Worm (Caenorhabditis elegans) whole organism, L4 larva: Measurements from ENCODE around the gene lst-2.
"Not testable (repeated sequence)": the region's sequence is repeated elsewhere in the genome, so short reads cannot be mapped to it uniquely, and the experiment has no call there.

ENCODE experiments used
- R02D3.7 ChIP-seq: fragments of 150-350 bp; sonication (generic microtip); optimal IDR thresholded peaks from 3 replicates; lab custom pipeline; 2014; ENCODE audit warnings: missing biosample characterization, missing genetic modification characterization
- Y105C5A.15 ChIP-seq: fragments of 200-800 bp; sonication (Bioruptor generic); IDR thresholded peaks from 2 replicates; pipeline ENCODE4 v1.3.6; 2022; ENCODE audit warnings: missing genetic modification characterization, missing compliant biosample characterization
- Y48G9A.11 ChIP-seq: fragments of 200-800 bp; sonication (Bioruptor generic); IDR thresholded peaks from 2 replicates; pipeline ENCODE4 v1.3.6; 2022; ENCODE audit warnings: missing genetic modification reagents, missing genetic modification characterization, missing compliant biosample characterization
- Y75B8A.6 ChIP-seq: fragments of 200-800 bp; sonication (Bioruptor generic); IDR thresholded peaks from 2 replicates; pipeline ENCODE4 v1.3.6; 2022; ENCODE audit warnings: missing genetic modification reagents, missing genetic modification characterization, missing compliant biosample characterization
- ZK337.2 ChIP-seq: fragments of 200-800 bp; sonication (Bioruptor generic); IDR thresholded peaks from 2 replicates; pipeline ENCODE4 v1.3.6; 2022; ENCODE audit warnings: missing genetic modification reagents, missing genetic modification characterization, missing compliant biosample characterization
- arid-1 ChIP-seq: fragments of 200-800 bp; sonication (Bioruptor generic); conservative IDR thresholded peaks from 2 replicates; pipeline ENCODE4 v1.3.6; 2022; ENCODE audit warnings: missing genetic modification reagents, missing genetic modification characterization, missing compliant biosample characterization
- attf-4 ChIP-seq: sonication (generic microtip); optimal IDR thresholded peaks from 3 replicates; lab custom pipeline; 2017; ENCODE audit warnings: missing biosample characterization, missing genetic modification characterization
- ceh-20 ChIP-seq: fragments of 200-800 bp; sonication (Bioruptor generic); IDR thresholded peaks from 2 replicates; pipeline ENCODE4 v1.3.6; 2022; ENCODE audit warnings: missing genetic modification reagents, missing genetic modification characterization, missing compliant biosample characterization
- ceh-32 ChIP-seq: sonication (generic microtip); optimal IDR thresholded peaks from 2 replicates; lab custom pipeline; 2016; ENCODE audit warnings: mild to moderate bottlenecking, missing genetic modification characterization, missing compliant biosample characterization; ENCODE audit not compliant: poor library complexity
- ceh-44 ChIP-seq: fragments of 200-800 bp; sonication (Bioruptor generic); IDR thresholded peaks from 2 replicates; pipeline ENCODE4 v1.3.6; 2022; ENCODE audit warnings: missing genetic modification reagents, missing genetic modification characterization, missing compliant biosample characterization
- ceh-62 ChIP-seq: sonication (generic microtip); optimal IDR thresholded peaks from 2 replicates; lab custom pipeline; 2017; ENCODE audit warnings: missing biosample characterization, missing genetic modification characterization
- ctbp-1 ChIP-seq: fragments of 200-800 bp; sonication (Bioruptor generic); IDR thresholded peaks from 2 replicates; pipeline ENCODE4 v1.3.6; 2022; ENCODE audit warnings: missing genetic modification reagents, missing genetic modification characterization, missing compliant biosample characterization
- daf-12 ChIP-seq: fragments of 150-350 bp; optimal IDR thresholded peaks from 2 replicates; lab custom pipeline; 2014; ENCODE audit warnings: missing biosample characterization, missing genetic modification reagents, missing genetic modification characterization
- dmd-6 ChIP-seq: fragments of 200-800 bp; sonication (Bioruptor generic); IDR thresholded peaks from 2 replicates; pipeline ENCODE4 v1.3.6; 2022; ENCODE audit warnings: missing genetic modification reagents, missing genetic modification characterization, missing compliant biosample characterization
- dmd-9 ChIP-seq: fragments of 200-800 bp; sonication (Bioruptor generic); IDR thresholded peaks from 2 replicates; pipeline ENCODE4 v1.3.6; 2022; ENCODE audit warnings: missing genetic modification reagents, missing genetic modification characterization, missing compliant biosample characterization
- fkh-10 ChIP-seq: fragments of 150-350 bp; optimal IDR thresholded peaks from 2 replicates; lab custom pipeline; 2014; ENCODE audit warnings: missing biosample characterization, missing genetic modification reagents, missing genetic modification characterization
- gei-8 ChIP-seq: fragments of 200-800 bp; sonication (Bioruptor generic); optimal IDR thresholded peaks from 2 replicates; lab custom pipeline; 2018; ENCODE audit warnings: mild to moderate bottlenecking, missing genetic modification characterization, missing compliant biosample characterization
- lin-1 ChIP-seq: fragments of 200-800 bp; sonication (Bioruptor generic); IDR thresholded peaks from 2 replicates; pipeline ENCODE4 v1.3.6; 2022; ENCODE audit warnings: missing genetic modification reagents, missing genetic modification characterization, missing compliant biosample characterization
- lin-39 ChIP-seq: fragments of 150-350 bp; optimal IDR thresholded peaks from 2 replicates; lab custom pipeline; 2014; ENCODE audit warnings: missing biosample characterization, missing genetic modification reagents, missing genetic modification characterization
- mdl-1 ChIP-seq, 2 experiments: fragments of 150-350 bp in 1 of 2; sonication (generic microtip) in 1 of 2; optimal IDR thresholded peaks; 2 replicates each; lab custom pipeline; 2014 to 2017; ENCODE audit warnings: missing biosample characterization in 2 of 2, missing genetic modification characterization in 2 of 2
- mdt-29 ChIP-seq: fragments of 200-800 bp; sonication (Bioruptor generic); IDR thresholded peaks from 2 replicates; pipeline ENCODE4 v1.3.6; 2022; ENCODE audit warnings: missing genetic modification reagents, missing genetic modification characterization, missing compliant biosample characterization
- nhr-11 ChIP-seq: fragments of 150-350 bp; optimal IDR thresholded peaks from 2 replicates; lab custom pipeline; 2014; ENCODE audit warnings: missing biosample characterization, missing genetic modification characterization
- nhr-111 ChIP-seq: fragments of 200-800 bp; sonication (Bioruptor generic); optimal IDR thresholded peaks from 2 replicates; lab custom pipeline; 2018; ENCODE audit warnings: mild to moderate bottlenecking, missing genetic modification characterization, missing compliant biosample characterization
- nhr-28 ChIP-seq: fragments of 150-350 bp; optimal IDR thresholded peaks from 2 replicates; lab custom pipeline; 2014; ENCODE audit warnings: missing biosample characterization, missing genetic modification characterization
- nhr-41 ChIP-seq: fragments of 200-800 bp; sonication (Bioruptor generic); IDR thresholded peaks from 2 replicates; pipeline ENCODE4 v1.3.6; 2022; ENCODE audit warnings: missing genetic modification reagents, missing genetic modification characterization, missing compliant biosample characterization
- nhr-76 ChIP-seq: fragments of 150-350 bp; optimal IDR thresholded peaks from 2 replicates; lab custom pipeline; 2014; ENCODE audit warnings: missing biosample characterization, missing genetic modification characterization
- nhr-77 ChIP-seq: fragments of 150-350 bp; optimal IDR thresholded peaks from 2 replicates; lab custom pipeline; 2014; ENCODE audit warnings: missing biosample characterization, missing genetic modification characterization
- snpc-4 ChIP-seq: fragments of 150-350 bp; optimal IDR thresholded peaks from 2 replicates; lab custom pipeline; 2014; ENCODE audit warnings: missing biosample characterization, missing genetic modification characterization
- unc-62 ChIP-seq, 3 experiments: fragments of 150-350 bp in 1 of 3; sonication (generic microtip); optimal IDR thresholded peaks in 2 of 3; peaks in 1 of 3; 1 replicate in 1 of 3; 2 replicates in 2 of 3; lab custom pipeline; 2014 to 2017; ENCODE audit warnings: missing biosample characterization in 3 of 3, missing genetic modification characterization in 3 of 3, missing genetic modification reagents in 3 of 3, missing genotype in 1 of 3
- zfp-3 ChIP-seq: fragments of 200-800 bp; sonication (Bioruptor generic); conservative IDR thresholded peaks from 2 replicates; pipeline ENCODE4 v1.3.6; 2022; ENCODE audit warnings: missing genetic modification reagents, missing genetic modification characterization, missing compliant biosample characterization
- ztf-7 ChIP-seq: fragments of 150-350 bp; optimal IDR thresholded peaks from 2 replicates; lab custom pipeline; 2014; ENCODE audit warnings: missing biosample characterization, missing genetic modification characterization

lst-2 gene

ce11 chrX:4342730-4343129, 40.4 kb downstream of the lst-2 start:
- no peak for TF ChIP-seq ctbp-1 (GFP tag; lab: Robert Waterston, UW)
- TF ChIP-seq ceh-62 (tag; lab: Kevin White, UChicago): no peak
- TF ChIP-seq snpc-4 (tag; lab: Kevin White, UChicago): no peak
- TF ChIP-seq lin-39: no peak
- no peak for TF ChIP-seq ceh-32 (tag; lab: Kevin White, UChicago)
- TF ChIP-seq mdl-1 (tag; optimal IDR thresholded peaks at IDR 0.05; lab: Kevin White, UChicago): no peak
- no peak for TF ChIP-seq nhr-28 (tag; lab: Kevin White, UChicago)
- TF ChIP-seq nhr-111 (GFP tag; lab: Kevin White, UChicago): no peak
- no peak for TF ChIP-seq dmd-9 (GFP tag; lab: Robert Waterston, UW)
- no peak for TF ChIP-seq R02D3.7 (tag; lab: Kevin White, UChicago)

ce11 chrX:4339332-4339731, 43.8 kb downstream of the lst-2 start, which contains the start of gene cst-1:
Gene cst-1, plus strand, starts transcription at chrX:4339632.
- not testable (repeated sequence) for TF ChIP-seq ceh-44; ZK337.2 (GFP tag; lab: Robert Waterston, UW); fkh-10 (GFP tag; lab: Kevin White, UChicago)

- not testable (repeated sequence) for TF ChIP-seq zfp-3, Y48G9A.11, ceh-20 (GFP tag; lab: Robert Waterston, UW)
- TF ChIP-seq, all 104 proteins: peak for 0; not testable (repeated sequence) for 104
Measured at ce11 chrX:4335950-4336349, 47.2 kb downstream of the lst-2 start, which contains the start of gene cst-2. Gene cst-2, minus strand, starts transcription at chrX:4336050.

- not testable (repeated sequence) for TF ChIP-seq mdt-29, nhr-76, attf-4
Measured at ce11 chrX:4332305-4332704, 50.9 kb downstream of the lst-2 start, which contains the start of gene C24A8.6. Gene C24A8.6, minus strand, starts transcription at chrX:4332405.

- no peak for TF ChIP-seq nhr-77 (tag; lab: Kevin White, UChicago)
- no peak for TF ChIP-seq Y105C5A.15 (GFP tag; lab: Robert Waterston, UW)
- no peak for TF ChIP-seq gei-8 (GFP tag; lab: Kevin White, UChicago)
- TF ChIP-seq unc-62 (GFP tag; optimal IDR thresholded peaks at IDR 0.05 in 1 of 2; lab: Kevin White, UChicago): no peak
- no peak for TF ChIP-seq unc-62 (tag; optimal IDR thresholded peaks at IDR 0.05; lab: Kevin White, UChicago)
- no peak for TF ChIP-seq dmd-6 (GFP tag; lab: Robert Waterston, UW)
- TF ChIP-seq ceh-20 (GFP tag; lab: Robert Waterston, UW): no peak
- TF ChIP-seq daf-12 (tag; lab: Kevin White, UChicago): no peak
- no peak for TF ChIP-seq arid-1 (GFP tag; lab: Robert Waterston, UW)
- no peak for TF ChIP-seq ztf-7 (tag; lab: Kevin White, UChicago)
- no peak for TF ChIP-seq lin-1 (GFP tag; lab: Robert Waterston, UW)
- no peak for TF ChIP-seq Y75B8A.6 (GFP tag; lab: Robert Waterston, UW)
- no peak for TF ChIP-seq nhr-11 (tag; lab: Kevin White, UChicago)
- no peak for TF ChIP-seq nhr-41
Measured at ce11 chrX:4328816-4329215, 54.4 kb downstream of the lst-2 start, which contains the start of gene C24A8.5. Gene C24A8.5, minus strand, starts transcription at chrX:4328916.
